Worm (Caenorhabditis elegans) whole organism, L4 larva: Measurements from ENCODE around the gene F15B9.8.

Experiments used
- F49E8.2 ChIP-seq: sonication (generic microtip); optimal IDR thresholded peaks from 2 replicates; lab custom pipeline; 2016; ENCODE audit warnings: missing compliant biosample characterization, mild to moderate bottlenecking, missing genetic modification characterization, borderline replicate concordance
- T20F7.1 ChIP-seq: fragments of 200-800 bp; sonication (Bioruptor generic); optimal IDR thresholded peaks from 2 replicates; lab custom pipeline; 2018; ENCODE audit warnings: mild to moderate bottlenecking, missing genetic modification characterization, missing compliant biosample characterization
- T26A8.4 ChIP-seq: fragments of 200-800 bp; sonication (Bioruptor generic); IDR thresholded peaks from 2 replicates; pipeline ENCODE4 v1.3.6; 2022; ENCODE audit warnings: missing genetic modification characterization, missing compliant biosample characterization
- arid-1 ChIP-seq: fragments of 200-800 bp; sonication (Bioruptor generic); conservative IDR thresholded peaks from 2 replicates; pipeline ENCODE4 v1.3.6; 2022; ENCODE audit warnings: missing genetic modification reagents, missing genetic modification characterization, missing compliant biosample characterization
- ceh-20 ChIP-seq: fragments of 200-800 bp; sonication (Bioruptor generic); IDR thresholded peaks from 2 replicates; pipeline ENCODE4 v1.3.6; 2022; ENCODE audit warnings: missing genetic modification reagents, missing genetic modification characterization, missing compliant biosample characterization
- ceh-62 ChIP-seq: sonication (generic microtip); optimal IDR thresholded peaks from 2 replicates; lab custom pipeline; 2017; ENCODE audit warnings: missing biosample characterization, missing genetic modification characterization
- ctbp-1 ChIP-seq: fragments of 200-800 bp; sonication (Bioruptor generic); IDR thresholded peaks from 2 replicates; pipeline ENCODE4 v1.3.6; 2022; ENCODE audit warnings: missing genetic modification reagents, missing genetic modification characterization, missing compliant biosample characterization
- daf-19 ChIP-seq: fragments of 200-800 bp; sonication (Bioruptor generic); conservative IDR thresholded peaks from 2 replicates; pipeline ENCODE4 v1.3.6; 2022; ENCODE audit warnings: missing genetic modification characterization, missing compliant biosample characterization
- daf-8 ChIP-seq: fragments of 200-800 bp; sonication (Bioruptor generic); IDR thresholded peaks from 2 replicates; pipeline ENCODE4 v1.3.6; 2022; ENCODE audit warnings: missing genetic modification characterization, missing compliant biosample characterization
- dmd-6 ChIP-seq: fragments of 200-800 bp; sonication (Bioruptor generic); IDR thresholded peaks from 2 replicates; pipeline ENCODE4 v1.3.6; 2022; ENCODE audit warnings: missing genetic modification reagents, missing genetic modification characterization, missing compliant biosample characterization
- dmd-9 ChIP-seq: fragments of 200-800 bp; sonication (Bioruptor generic); IDR thresholded peaks from 2 replicates; pipeline ENCODE4 v1.3.6; 2022; ENCODE audit warnings: missing genetic modification reagents, missing genetic modification characterization, missing compliant biosample characterization
- dpl-1 ChIP-seq: fragments of 150-350 bp; optimal IDR thresholded peaks from 2 replicates; lab custom pipeline; 2014; ENCODE audit warnings: missing biosample characterization, missing genetic modification reagents, missing genetic modification characterization
- duxl-1 ChIP-seq: sonication (generic microtip); optimal IDR thresholded peaks from 2 replicates; lab custom pipeline; 2016; ENCODE audit warnings: mild to moderate bottlenecking, missing genetic modification characterization, moderate library complexity, missing compliant biosample characterization; ENCODE audit not compliant: poor library complexity
- fkh-10 ChIP-seq: fragments of 150-350 bp; optimal IDR thresholded peaks from 2 replicates; lab custom pipeline; 2014; ENCODE audit warnings: missing biosample characterization, missing genetic modification reagents, missing genetic modification characterization
- hif-1 ChIP-seq, 2 experiments: sonication (generic microtip); optimal IDR thresholded peaks; 2 replicates each; lab custom pipeline; 2016 to 2017; ENCODE audit warnings: missing compliant biosample characterization in 2 of 2, missing genetic modification characterization in 2 of 2, missing genetic modification reagents in 2 of 2, missing genotype in 2 of 2, mild to moderate bottlenecking in 1 of 2
- lin-13 ChIP-seq: fragments of 150-350 bp; optimal IDR thresholded peaks from 2 replicates; lab custom pipeline; 2014; ENCODE audit warnings: missing biosample characterization, missing genetic modification reagents, missing genetic modification characterization
- lin-15B ChIP-seq: fragments of 150-350 bp; sonication (generic microtip); optimal IDR thresholded peaks from 3 replicates; lab custom pipeline; 2014; ENCODE audit warnings: missing biosample characterization, missing genetic modification characterization
- madf-5 ChIP-seq, 2 experiments: fragments of 200-800 bp; sonication (Bioruptor generic); IDR thresholded peaks; 2 replicates each; pipeline ENCODE4 v1.3.6; 2022; ENCODE audit warnings: missing compliant biosample characterization in 2 of 2, missing genetic modification characterization in 2 of 2
- nhr-102 ChIP-seq: sonication (generic microtip); optimal IDR thresholded peaks from 2 replicates; lab custom pipeline; 2016; ENCODE audit warnings: mild to moderate bottlenecking, missing genetic modification characterization, moderate library complexity, missing compliant biosample characterization
- nhr-11 ChIP-seq: fragments of 150-350 bp; optimal IDR thresholded peaks from 2 replicates; lab custom pipeline; 2014; ENCODE audit warnings: missing biosample characterization, missing genetic modification characterization
- nhr-237 ChIP-seq: sonication (generic microtip); optimal IDR thresholded peaks from 2 replicates; lab custom pipeline; 2017; ENCODE audit warnings: missing biosample characterization, missing genetic modification characterization
- nhr-42 ChIP-seq: fragments of 200-800 bp; sonication (Bioruptor generic); IDR thresholded peaks from 2 replicates; pipeline ENCODE4 v1.3.6; 2022; ENCODE audit warnings: missing genetic modification characterization, missing compliant biosample characterization
- nhr-6 ChIP-seq: fragments of 150-350 bp; optimal IDR thresholded peaks from 2 replicates; lab custom pipeline; 2014; ENCODE audit warnings: missing biosample characterization, missing genetic modification characterization
- rbr-2 ChIP-seq: sonication (generic microtip); optimal IDR thresholded peaks from 2 replicates; lab custom pipeline; 2016; ENCODE audit warnings: missing genotype, missing genetic modification characterization, missing compliant biosample characterization
- unc-62 ChIP-seq, 3 experiments: fragments of 150-350 bp in 1 of 3; sonication (generic microtip); optimal IDR thresholded peaks in 2 of 3; peaks in 1 of 3; 1 replicate in 1 of 3; 2 replicates in 2 of 3; lab custom pipeline; 2014 to 2017; ENCODE audit warnings: missing biosample characterization in 3 of 3, missing genetic modification characterization in 3 of 3, missing genetic modification reagents in 3 of 3, missing genotype in 1 of 3

F15B9.8 gene

ce11 chrV:13041666-13042065, 53.3 kb downstream of the F15B9.8 start, which contains the start of gene scyl-1 (continued):
- TF ChIP-seq daf-19 (GFP tag; lab: Robert Waterston, UW) (no peak), ceh-20 (GFP tag; lab: Robert Waterston, UW) (0 out of 2 replicates have a peak, but pooled peaks have one; percentile 41), daf-8 (GFP tag; lab: Robert Waterston, UW) (no peak), madf-5 (GFP tag; IDR thresholded peaks at IDR 0.05; lab: Robert Waterston, UW) (no peak), hif-1 (tag; optimal IDR thresholded peaks at IDR 0.05; lab: Kevin White, UChicago) (peak in 1 of 2 experiments; percentile 46), ctbp-1 (GFP tag; lab: Robert Waterston, UW) (peak; percentile 59), dmd-9 (GFP tag; lab: Robert Waterston, UW) (no peak), T26A8.4 (peak; percentile 75), nhr-6 (tag; lab: Kevin White, UChicago) (peak; percentile 96), ceh-62 (tag; lab: Kevin White, UChicago) (no peak), nhr-11 (tag; lab: Kevin White, UChicago) (peak; percentile 56), nhr-102 (tag; lab: Kevin White, UChicago) (peak; percentile 45), unc-62 (GFP tag; optimal IDR thresholded peaks at IDR 0.05 in 1 of 2; lab: Kevin White, UChicago) (peak in 1 of 2 experiments; percentile 82), unc-62 (tag; optimal IDR thresholded peaks at IDR 0.05; lab: Kevin White, UChicago) (no peak), F49E8.2 (tag; lab: Kevin White, UChicago) (no peak), duxl-1 (tag; lab: Kevin White, UChicago) (peak; percentile 30), dmd-6 (GFP tag; lab: Robert Waterston, UW) (peak; percentile 76), lin-15B (tag; lab: Kevin White, UChicago) (no peak), T20F7.1 (GFP tag; lab: Kevin White, UChicago) (peak; percentile 70), rbr-2 (tag; lab: Kevin White, UChicago) (peak; percentile 68), nhr-42 (GFP tag; lab: Robert Waterston, UW) (peak; percentile 66), dpl-1 (GFP tag; lab: Kevin White, UChicago) (peak; percentile 74), lin-13 (GFP tag; lab: Kevin White, UChicago) (peak; percentile 74), nhr-237 (tag; lab: Kevin White, UChicago) (no peak), arid-1 (GFP tag; lab: Robert Waterston, UW) (0 out of 2 replicates have a peak, but pooled peaks have one; percentile 25), fkh-10 (peak; percentile 23)
